Fruit fly (Drosophila melanogaster): ENCODE data around the gene CG11068.

DNA sequence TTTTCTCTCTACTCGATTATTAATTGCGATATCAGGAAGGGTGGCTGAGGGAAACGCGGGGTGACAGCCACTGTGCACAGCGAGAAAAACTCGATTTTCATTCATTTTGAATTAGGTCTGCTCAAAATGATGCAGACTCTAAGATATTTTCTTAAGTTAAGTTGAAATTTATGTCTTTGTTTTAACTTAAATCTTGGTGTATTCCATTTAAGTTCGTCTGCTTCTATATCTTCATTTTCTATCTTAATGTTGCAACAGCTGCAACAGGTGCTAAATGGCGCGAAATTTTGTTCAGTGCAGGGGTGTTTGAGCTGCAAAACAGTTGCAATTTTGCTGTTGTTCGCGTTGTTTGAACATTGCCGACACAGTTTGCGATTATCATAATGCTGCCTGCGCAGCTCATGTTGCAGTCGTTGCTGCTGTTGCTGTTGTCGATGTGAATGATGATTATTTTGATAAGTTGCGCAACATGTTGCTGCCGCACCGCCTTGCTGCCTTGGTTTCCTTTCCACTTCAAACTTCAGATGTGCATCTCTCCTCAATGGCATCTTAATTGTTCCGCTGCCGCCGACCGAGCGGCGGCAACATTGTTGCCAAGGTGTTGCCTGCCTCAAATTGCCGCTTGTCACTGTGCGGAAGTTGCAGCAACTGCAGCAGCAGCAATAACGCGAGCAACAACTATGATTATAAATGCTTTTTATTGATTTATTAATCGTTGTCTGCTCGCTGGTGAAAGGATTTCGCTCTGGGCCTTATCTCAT lies 48.8 kb upstream of the CG11068 start:
- TF ChIP-seq CG7101 (tag; optimal IDR thresholded peaks at IDR 0.05) (no peak), Hr96 (GFP tag; optimal IDR thresholded peaks at IDR 0.05) (no peak), toe (GFP tag; optimal IDR thresholded peaks at IDR 0.05) (no peak), cnc (optimal IDR thresholded peaks at IDR 0.05) (no peak), kay (GFP tag; ENCODE audit: borderline replicate concordance) (no peak), CG14711 (tag; optimal IDR thresholded peaks at IDR 0.05) (no peak), ovo (GFP tag; optimal IDR thresholded peaks at IDR 0.05) (no peak), CG11617 (GFP tag; optimal IDR thresholded peaks at IDR 0.05) (no peak), tj (GFP tag; optimal IDR thresholded peaks at IDR 0.05) (no peak), CG12768 (GFP tag; optimal IDR thresholded peaks at IDR 0.05) (no peak)

Data from whole organism, adult.